Fruit fly (Drosophila melanogaster) whole organism, embryonic: Measurements from ENCODE around the gene Tpr2.

ENCODE experiments used
- Abd-B ChIP-seq: fragments of 200-800 bp; sonication (Bioruptor generic); optimal IDR thresholded peaks from 2 replicates; lab custom pipeline; 2018; ENCODE audit warnings: missing biosample characterization, mild to moderate bottlenecking, missing genetic modification characterization, moderate library complexity
- CG10274 ChIP-seq: fragments of 200-800 bp; sonication (Bioruptor generic); optimal IDR thresholded peaks from 3 replicates; lab custom pipeline; 2017; ENCODE audit warnings: missing biosample characterization, mild to moderate bottlenecking, missing genetic modification characterization
- CG13894 ChIP-seq: fragments of 200-800 bp; sonication (Bioruptor generic); optimal IDR thresholded peaks from 3 replicates; lab custom pipeline; 2018; ENCODE audit warnings: missing biosample characterization, mild to moderate bottlenecking, missing genetic modification characterization, moderate library complexity
- CG1529 ChIP-seq: fragments of 200-800 bp; sonication (Bioruptor generic); optimal IDR thresholded peaks from 3 replicates; lab custom pipeline; 2018; ENCODE audit warnings: missing biosample characterization, missing genetic modification characterization
- CG15601 ChIP-seq: fragments of 200-800 bp; sonication (Bioruptor generic); optimal IDR thresholded peaks from 3 replicates; lab custom pipeline; 2019; ENCODE audit warnings: missing biosample characterization, mild to moderate bottlenecking, missing genetic modification characterization, moderate library complexity
- CG1602 ChIP-seq: fragments of 200-800 bp; sonication (Bioruptor generic); optimal IDR thresholded peaks from 3 replicates; lab custom pipeline; 2016; ENCODE audit warnings: missing biosample characterization, missing genetic modification characterization
- CG17612 ChIP-seq: fragments of 200-800 bp; sonication (Bioruptor generic); IDR thresholded peaks from 2 replicates; pipeline ENCODE4 v1.3.6; 2022; ENCODE audit warnings: missing biosample characterization, missing genetic modification characterization
- CG18011 ChIP-seq: fragments of 200-800 bp; sonication (Bioruptor generic); optimal IDR thresholded peaks from 2 replicates; lab custom pipeline; 2017; ENCODE audit warnings: missing biosample characterization, missing genetic modification characterization, mild to moderate bottlenecking, moderate library complexity, missing genotype
- CG1832 ChIP-seq: fragments of 200-800 bp; sonication (Bioruptor generic); optimal IDR thresholded peaks from 2 replicates; lab custom pipeline; 2017; ENCODE audit warnings: missing biosample characterization, mild to moderate bottlenecking, missing genetic modification characterization, inconsistent platforms
- CG30431 ChIP-seq: fragments of 200-800 bp; sonication (Bioruptor generic); optimal IDR thresholded peaks from 2 replicates; lab custom pipeline; 2017; ENCODE audit warnings: missing biosample characterization, missing genetic modification characterization
- CG31365 ChIP-seq: fragments of 200-800 bp; sonication (Bioruptor generic); optimal IDR thresholded peaks from 2 replicates; lab custom pipeline; 2018; ENCODE audit warnings: missing biosample characterization, mild to moderate bottlenecking, missing genetic modification characterization
- CG32772 ChIP-seq: fragments of 200-800 bp; sonication (Bioruptor generic); IDR thresholded peaks from 2 replicates; pipeline ENCODE4 v1.3.6; 2022; ENCODE audit warnings: missing biosample characterization, missing genetic modification characterization
- CG3281 ChIP-seq: fragments of 200-800 bp; sonication (Bioruptor generic); optimal IDR thresholded peaks from 3 replicates; lab custom pipeline; 2017; ENCODE audit warnings: missing biosample characterization, mild to moderate bottlenecking, missing genetic modification characterization
- CG33213 ChIP-seq: fragments of 200-800 bp; sonication (Bioruptor generic); optimal IDR thresholded peaks from 3 replicates; lab custom pipeline; 2016; ENCODE audit warnings: missing biosample characterization, missing genetic modification characterization
- CG3726 ChIP-seq: fragments of 200-800 bp; sonication (Bioruptor generic); IDR thresholded peaks from 3 replicates; pipeline ENCODE4, ENCODE4 v1.3.6; 2022; ENCODE audit warnings: missing biosample characterization, missing genetic modification characterization
- CG7786 ChIP-seq: fragments of 200-800 bp; sonication (Bioruptor generic); optimal IDR thresholded peaks from 2 replicates; lab custom pipeline; 2016; ENCODE audit warnings: missing biosample characterization, missing genetic modification characterization
- CG7987 ChIP-seq: fragments of 200-800 bp; sonication (Bioruptor generic); optimal IDR thresholded peaks from 2 replicates; lab custom pipeline; 2018; ENCODE audit warnings: missing biosample characterization, mild to moderate bottlenecking, missing genetic modification characterization, moderate library complexity
- CG8388 ChIP-seq: fragments of 200-800 bp; sonication (Bioruptor generic); optimal IDR thresholded peaks from 2 replicates; lab custom pipeline; 2019; ENCODE audit warnings: missing biosample characterization, mild to moderate bottlenecking, missing genetic modification characterization, moderate library complexity
- CG9437 ChIP-seq: fragments of 200-800 bp; sonication (Bioruptor generic); optimal IDR thresholded peaks from 2 replicates; lab custom pipeline; 2018; ENCODE audit warnings: missing biosample characterization, mild to moderate bottlenecking, missing genetic modification characterization
- CG9609 ChIP-seq: fragments of 200-800 bp; sonication (Bioruptor generic); optimal IDR thresholded peaks from 3 replicates; lab custom pipeline; 2016; ENCODE audit warnings: missing biosample characterization, missing genetic modification characterization
- CG9932 ChIP-seq: fragments of 200-800 bp; sonication (Bioruptor generic); IDR thresholded peaks from 2 replicates; pipeline ENCODE4 v1.3.6; 2022; ENCODE audit warnings: missing biosample characterization, missing genetic modification characterization
- Doc3 ChIP-seq: fragments of 200-800 bp; sonication (Bioruptor generic); IDR thresholded peaks from 3 replicates; pipeline ENCODE4 v1.3.6; 2022; ENCODE audit warnings: missing biosample characterization, missing genetic modification characterization; ENCODE audit not compliant: partially characterized antibody
- ERR ChIP-seq: fragments of 200-800 bp; sonication (Bioruptor generic); optimal IDR thresholded peaks from 2 replicates; lab custom pipeline; 2016; ENCODE audit warnings: missing biosample characterization, missing genetic modification characterization
- Gug ChIP-seq: fragments of 200-800 bp; sonication (Bioruptor generic); IDR thresholded peaks from 4 replicates; pipeline ENCODE4 v1.3.6; 2022; ENCODE audit warnings: missing biosample characterization, missing genetic modification characterization
- Hr3 ChIP-seq: fragments of 200-800 bp; sonication (Bioruptor generic); optimal IDR thresholded peaks from 3 replicates; lab custom pipeline; 2016; ENCODE audit warnings: missing biosample characterization, missing genetic modification characterization
- MBD-R2 ChIP-seq: fragments of 200-800 bp; sonication (Bioruptor generic); IDR thresholded peaks from 2 replicates; pipeline ENCODE4 v1.3.6; 2022; ENCODE audit warnings: missing biosample characterization, missing genetic modification characterization
- MTF-1 ChIP-seq: fragments of 200-800 bp; sonication (Bioruptor generic); optimal IDR thresholded peaks from 2 replicates; lab custom pipeline; 2018; ENCODE audit warnings: missing biosample characterization, mild to moderate bottlenecking, missing genetic modification characterization, borderline replicate concordance
- Nf-YB ChIP-seq: fragments of 200-800 bp; sonication (Bioruptor generic); optimal IDR thresholded peaks from 3 replicates; lab custom pipeline; 2019; ENCODE audit warnings: missing biosample characterization, mild to moderate bottlenecking, missing genetic modification characterization, moderate library complexity
- Oaz ChIP-seq: fragments of 200-800 bp; sonication (Bioruptor generic); IDR thresholded peaks from 2 replicates; pipeline ENCODE4 v1.3.6; 2022; ENCODE audit warnings: missing biosample characterization, missing genetic modification characterization
- Ravus ChIP-seq: fragments of 200-800 bp; sonication (Bioruptor generic); IDR thresholded peaks from 2 replicates; pipeline ENCODE4 v1.3.6; 2022; ENCODE audit warnings: missing biosample characterization, missing genetic modification characterization
- Rfx ChIP-seq: fragments of 200-800 bp; sonication (Bioruptor generic); IDR thresholded peaks from 2 replicates; pipeline ENCODE4 v1.3.6; 2022; ENCODE audit warnings: missing biosample characterization, missing genetic modification characterization
- Six4 ChIP-seq: fragments of 200-800 bp; sonication (Bioruptor generic); optimal IDR thresholded peaks from 2 replicates; lab custom pipeline; 2016; ENCODE audit warnings: missing biosample characterization, missing genetic modification characterization
- YL-1 ChIP-seq: fragments of 200-800 bp; sonication (Bioruptor generic); optimal IDR thresholded peaks from 3 replicates; lab custom pipeline; 2017; ENCODE audit warnings: missing biosample characterization, mild to moderate bottlenecking, missing genetic modification characterization
- az2 ChIP-seq: fragments of 200-800 bp; sonication (Bioruptor generic); optimal IDR thresholded peaks from 3 replicates; lab custom pipeline; 2016; ENCODE audit warnings: missing biosample characterization, missing genetic modification characterization
- chif ChIP-seq, 2 experiments: fragments of 200-800 bp; sonication (Bioruptor generic); optimal IDR thresholded peaks; 3 replicates each; lab custom pipeline; 2016; ENCODE audit warnings: missing biosample characterization in 2 of 2, missing genetic modification characterization in 2 of 2
- ci ChIP-seq: fragments of 200-800 bp; sonication (Bioruptor generic); IDR thresholded peaks from 3 replicates; pipeline ENCODE4 v1.3.6; 2022; ENCODE audit warnings: missing biosample characterization, missing genetic modification characterization
- dimm ChIP-seq: fragments of 200-800 bp; sonication (Bioruptor generic); IDR thresholded peaks from 2 replicates; pipeline ENCODE4 v1.3.6; 2022; ENCODE audit warnings: missing biosample characterization, missing genetic modification characterization
- dpn ChIP-seq, 2 experiments: fragments of 200-800 bp; sonication (Bioruptor generic); optimal IDR thresholded peaks; 3 replicates each; lab custom pipeline; 2016; ENCODE audit warnings: missing biosample characterization in 2 of 2, missing genetic modification characterization in 2 of 2
- grau ChIP-seq: fragments of 200-800 bp; optimal IDR thresholded peaks from 3 replicates; lab custom pipeline; 2019; ENCODE audit warnings: missing biosample characterization, mild to moderate bottlenecking, missing genetic modification characterization, moderate library complexity
- jing ChIP-seq: fragments of 200-800 bp; sonication (Bioruptor generic); optimal IDR thresholded peaks from 2 replicates; lab custom pipeline; 2018; ENCODE audit warnings: missing biosample characterization, mild to moderate bottlenecking, missing genetic modification characterization
- lola ChIP-seq, 3 experiments: fragments of >200 bp in 2 of 3; fragments of 200-800 bp in 1 of 3; sonication (Bioruptor generic) in 1 of 3; optimal IDR thresholded peaks; 2 replicates each; lab custom pipeline; 2017 to 2019; ENCODE audit warnings: missing biosample characterization in 3 of 3, missing genetic modification characterization in 3 of 3, mild to moderate bottlenecking in 1 of 3, moderate library complexity in 1 of 3
- nau ChIP-seq: fragments of 200-800 bp; sonication (Bioruptor generic); optimal IDR thresholded peaks from 3 replicates; lab custom pipeline; 2017; ENCODE audit warnings: missing biosample characterization, mild to moderate bottlenecking, missing genetic modification characterization, missing genetic modification reagents
- nerfin-2 ChIP-seq: fragments of 200-800 bp; sonication (Bioruptor generic); IDR thresholded peaks from 2 replicates; pipeline ENCODE4 v1.3.6; 2022; ENCODE audit warnings: missing biosample characterization, missing genetic modification characterization; ENCODE audit not compliant: partially characterized antibody
- nmo ChIP-seq: fragments of 200-800 bp; sonication (Bioruptor generic); optimal IDR thresholded peaks from 2 replicates; lab custom pipeline; 2018; ENCODE audit warnings: missing biosample characterization, mild to moderate bottlenecking, missing genetic modification characterization, moderate library complexity
- p53 ChIP-seq: fragments of 200-800 bp; sonication (Bioruptor generic); optimal IDR thresholded peaks from 2 replicates; lab custom pipeline; 2016; ENCODE audit warnings: missing biosample characterization, missing genetic modification characterization
- pb ChIP-seq: fragments of 200-800 bp; sonication (Bioruptor generic); optimal IDR thresholded peaks from 3 replicates; lab custom pipeline; 2016; ENCODE audit warnings: missing biosample characterization, missing genetic modification characterization
- slou ChIP-seq: fragments of 200-800 bp; sonication (Bioruptor generic); optimal IDR thresholded peaks from 3 replicates; lab custom pipeline; 2016; ENCODE audit warnings: missing biosample characterization, missing genetic modification characterization
- tgo ChIP-seq: fragments of 200-800 bp; sonication (Bioruptor generic); IDR thresholded peaks from 3 replicates; pipeline ENCODE4 v1.3.6; 2022; ENCODE audit warnings: missing biosample characterization, missing genetic modification characterization
- tll ChIP-seq, 2 experiments: fragments of 200-800 bp in 1 of 2; fragments of >200 bp in 1 of 2; sonication (Bioruptor generic) in 1 of 2; optimal IDR thresholded peaks; 2 replicates each; lab custom pipeline; 2017 to 2019; ENCODE audit warnings: missing biosample characterization in 2 of 2, missing genetic modification characterization in 2 of 2, mild to moderate bottlenecking in 1 of 2, moderate library complexity in 1 of 2
- tna ChIP-seq: fragments of 200-800 bp; sonication (Bioruptor generic); IDR thresholded peaks from 2 replicates; pipeline ENCODE4 v1.3.6; 2022; ENCODE audit warnings: missing biosample characterization, missing genetic modification characterization; ENCODE audit not compliant: partially characterized antibody

Tpr2 gene

dm6 chr2L:16535071-16535581 is 43.8 kb downstream of the Tpr2 start (continued):
- TF ChIP-seq MTF-1 (GFP tag; lab: Kevin White, UChicago) (no peak), nerfin-2 (GFP tag; lab: Robert Waterston, UW) (no peak), Doc3 (GFP tag; lab: Robert Waterston, UW) (no peak), CG9609 (peak; percentile 83), CG17612 (GFP tag; lab: Robert Waterston, UW) (no peak), ERR (GFP tag; lab: Kevin White, UChicago) (peak; percentile 9), YL-1 (GFP tag; lab: Kevin White, UChicago) (no peak), CG7786 (GFP tag; lab: Kevin White, UChicago) (peak; percentile 76), tna (no peak), Six4 (GFP tag; lab: Kevin White, UChicago) (peak; percentile 59), Gug (GFP tag; lab: Robert Waterston, UW) (peak; percentile 63; the same call in 2 of the 4 replicates), CG32772 (no peak; the same call in 1 of the 2 replicates), CG15601 (tag; lab: Kevin White, UChicago) (peak; percentile 19), Hr3 (GFP tag; lab: Kevin White, UChicago) (peak; percentile 52), dpn (GFP tag; optimal IDR thresholded peaks at IDR 0.05; lab: Kevin White, UChicago) (peak; percentile 21 to 87), CG1832 (GFP tag; lab: Kevin White, UChicago) (peak; percentile 19), nau (GFP tag; lab: Kevin White, UChicago) (no peak), CG1602 (GFP tag; lab: Kevin White, UChicago) (peak; percentile 15), Rfx (GFP tag; lab: Robert Waterston, UW) (peak; percentile 74), chif (GFP tag; optimal IDR thresholded peaks at IDR 0.05; lab: Kevin White, UChicago) (peak; percentile 54 to 75), tgo (peak; percentile 50; the same call in 2 of the 3 replicates), jing (peak; percentile 56), CG30431 (GFP tag; lab: Kevin White, UChicago) (peak; percentile 55), CG3726 (GFP tag; lab: Robert Waterston, UW) (no peak), slou (GFP tag; lab: Kevin White, UChicago) (peak; percentile 89), pb (GFP tag; lab: Kevin White, UChicago) (peak; percentile 74), dimm (GFP tag; lab: Robert Waterston, UW) (no peak), CG1529 (GFP tag; lab: Kevin White, UChicago) (peak; percentile 45), CG9437 (peak; percentile 51), CG31365 (tag; lab: Kevin White, UChicago) (no peak), CG18011 (GFP tag; lab: Kevin White, UChicago) (peak; percentile 52), CG7987 (GFP tag; lab: Kevin White, UChicago) (no peak), nmo (GFP tag; lab: Kevin White, UChicago) (peak; percentile 83), lola (GFP tag; optimal IDR thresholded peaks at IDR 0.05; lab: Kevin White, UChicago) (peak in 1 of 3 experiments; percentile 8), grau (tag; lab: Kevin White, UChicago) (peak; percentile 87), CG10274 (GFP tag; lab: Kevin White, UChicago) (peak; percentile 44), p53 (peak; percentile 13), Ravus (GFP tag; lab: Robert Waterston, UW) (no peak), CG3281 (GFP tag; lab: Kevin White, UChicago) (peak; percentile 90), CG33213 (peak; percentile 47), CG9932 (GFP tag; lab: Robert Waterston, UW) (peak; percentile 66), Abd-B (GFP tag; lab: Kevin White, UChicago) (peak; percentile 78), MBD-R2 (0 out of 2 replicates have a peak, but pooled peaks have one; percentile 11), Nf-YB (GFP tag; lab: Kevin White, UChicago) (peak; percentile 50), ci (GFP tag; lab: Robert Waterston, UW) (no peak), az2 (GFP tag; lab: Kevin White, UChicago) (peak; percentile 50), CG13894 (tag; lab: Kevin White, UChicago) (peak; percentile 50), CG8388 (GFP tag; lab: Kevin White, UChicago) (peak; percentile 86), tll (GFP tag; optimal IDR thresholded peaks at IDR 0.05; lab: Kevin White, UChicago) (no peak), Oaz (GFP tag; lab: Robert Waterston, UW) (no peak)
